Worm (Caenorhabditis elegans): ENCODE data around the gene ins-13.

ce11 chrII:5498156-5498739 is 46.4 kb downstream of the ins-13 start, which contains the start of the genes suex-1 and F12A10.9:
- no peak for TF ChIP-seq hmg-4 (GFP tag; optimal IDR thresholded peaks at IDR 0.05)
- no peak for TF ChIP-seq F13C5.2 (tag; optimal IDR thresholded peaks at IDR 0.05)
- no peak for TF ChIP-seq ama-1 (optimal IDR thresholded peaks at IDR 0.05)
- no peak for TF ChIP-seq B0310.2 (tag; optimal IDR thresholded peaks at IDR 0.05)
- no peak for TF ChIP-seq flt-1 (GFP tag; IDR thresholded peaks at IDR 0.05)
- TF ChIP-seq scrt-1 (GFP tag; IDR thresholded peaks at IDR 0.05), result no peak
- no peak for TF ChIP-seq sea-1 (GFP tag; conservative IDR thresholded peaks at IDR 0.05)
- no peak for TF ChIP-seq ceh-36 (tag; optimal IDR thresholded peaks at IDR 0.05)
- no peak for TF ChIP-seq hnd-1 (tag; optimal IDR thresholded peaks at IDR 0.05)
- TF ChIP-seq ceh-13 (GFP tag; optimal IDR thresholded peaks at IDR 0.05), result no peak
- TF ChIP-seq ets-7 (tag; optimal IDR thresholded peaks at IDR 0.05), result no peak
- no peak for TF ChIP-seq tra-4 (tag; optimal IDR thresholded peaks at IDR 0.05)

Measured in whole organism, early embryonic.